Fruit fly (Drosophila melanogaster): ENCODE data around the gene CG31220.
A peak's percentile ranks its signal among the peaks of the same experiment; 100 is the strongest.

The CG31220 gene

DNA sequence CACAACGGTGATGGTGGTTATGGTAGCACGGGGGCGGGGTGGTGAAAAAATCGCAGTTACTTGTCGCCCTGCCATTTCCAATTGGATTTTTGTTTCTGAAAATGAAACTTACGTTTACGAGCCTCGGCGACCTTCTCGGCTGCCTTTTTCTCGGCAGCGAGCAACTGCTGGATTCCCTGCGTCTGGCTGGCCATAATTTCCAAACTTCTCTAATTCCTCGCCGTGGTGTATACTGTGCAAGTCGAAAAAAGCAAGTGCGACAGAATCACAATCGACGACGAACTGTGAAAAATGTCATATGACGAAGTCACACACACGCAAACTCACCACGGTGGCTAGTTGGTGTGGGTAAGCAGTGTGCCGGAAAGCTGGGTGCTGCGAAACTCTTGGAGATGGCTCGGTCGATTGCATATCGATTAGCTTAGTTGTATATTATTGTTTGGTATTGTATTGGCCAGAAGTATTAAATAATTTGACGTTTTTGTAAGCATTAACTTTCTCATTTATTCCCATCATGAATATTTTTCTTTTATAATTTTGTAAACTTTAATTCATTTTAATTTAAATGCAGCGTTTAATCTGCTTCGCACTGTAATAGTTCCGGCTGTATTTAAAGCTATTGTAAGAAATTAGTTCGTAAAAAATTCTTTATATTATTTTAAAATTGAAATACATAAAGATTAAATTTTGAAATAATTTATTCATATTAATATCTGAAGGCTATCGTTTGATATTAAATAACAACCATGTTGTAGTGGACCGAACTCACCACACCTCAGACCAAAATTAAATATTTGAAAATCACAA, 4.0 kb upstream of the CG31220 start, which contains the start of gene Vha13 (continued):
- peak; percentile 36 for TF ChIP-seq nmo (GFP tag; optimal IDR thresholded peaks at IDR 0.05)
- peak; percentile 65 for TF ChIP-seq zfh2 (GFP tag; optimal IDR thresholded peaks at IDR 0.05)
- TF ChIP-seq CG12744 (GFP tag; optimal IDR thresholded peaks at IDR 0.05) = no peak
- TF ChIP-seq GATAe (GFP tag; conservative IDR thresholded peaks at IDR 0.05) = no peak
- no peak for TF ChIP-seq Sry-β (GFP tag; optimal IDR thresholded peaks at IDR 0.05)
- no peak for TF ChIP-seq sima (GFP tag; optimal IDR thresholded peaks at IDR 0.05)
- peak; percentile 50 for TF ChIP-seq ind (GFP tag; optimal IDR thresholded peaks at IDR 0.05)
- TF ChIP-seq ash1 (GFP tag; optimal IDR thresholded peaks at IDR 0.05) = no peak
- peak; percentile 27; the same call in 2 of the 3 replicates for TF ChIP-seq vnd (GFP tag; IDR thresholded peaks at IDR 0.05; ENCODE audit: partially characterized antibody)
- TF ChIP-seq ase (GFP tag; IDR thresholded peaks at IDR 0.05) = 0 out of 3 replicates have a peak, but pooled peaks have one; percentile 36
- TF ChIP-seq phol (tag; optimal IDR thresholded peaks at IDR 0.05) = peak; percentile 29
- no peak for TF ChIP-seq luna (GFP tag; optimal IDR thresholded peaks at IDR 0.05)
- TF ChIP-seq hkb (optimal IDR thresholded peaks at IDR 0.05) = no peak
- no peak; the same call in 1 of the 2 replicates for TF ChIP-seq hkb (GFP tag; IDR thresholded peaks at IDR 0.05)
- peak; percentile 57 for TF ChIP-seq her (GFP tag; optimal IDR thresholded peaks at IDR 0.05)
- TF ChIP-seq cg (GFP tag; optimal IDR thresholded peaks at IDR 0.05) = peak; percentile 69
- TF ChIP-seq gem (tag; optimal IDR thresholded peaks at IDR 0.05) = peak; percentile 51
- peak; percentile 83 for TF ChIP-seq CG11456 (GFP tag; IDR thresholded peaks at IDR 0.05)
- TF ChIP-seq NC2α (GFP tag; optimal IDR thresholded peaks at IDR 0.05) = no peak
- TF ChIP-seq jigr1 (GFP tag; IDR thresholded peaks at IDR 0.05) = 0 out of 3 replicates have a peak, but pooled peaks have one; percentile 29
- TF ChIP-seq Ssrp (tag; optimal IDR thresholded peaks at IDR 0.05) = no peak
- peak; percentile 36 for TF ChIP-seq CG15514 (GFP tag; optimal IDR thresholded peaks at IDR 0.05)
- TF ChIP-seq CG1647 (GFP tag; optimal IDR thresholded peaks at IDR 0.05) = peak; percentile 39
- no peak for TF ChIP-seq CG8290 (GFP tag; optimal IDR thresholded peaks at IDR 0.05)
- TF ChIP-seq CG8290 (tag; optimal IDR thresholded peaks at IDR 0.05) = peak in 1 of 2 experiments; percentile 87
- no peak for TF ChIP-seq gsb-n (tag; optimal IDR thresholded peaks at IDR 0.05)
- TF ChIP-seq Vsx1 (GFP tag; optimal IDR thresholded peaks at IDR 0.05) = no peak
- TF ChIP-seq E2f1 (GFP tag; IDR thresholded peaks at IDR 0.05) = peak; percentile 36; the same call in 1 of the 2 replicates
- TF ChIP-seq crp (GFP tag; optimal IDR thresholded peaks at IDR 0.05) = peak in 1 of 2 experiments; percentile 56
- TF ChIP-seq cad (GFP tag; optimal IDR thresholded peaks at IDR 0.05) = no peak
- no peak for TF ChIP-seq CG10321 (GFP tag; IDR thresholded peaks at IDR 0.05)
- TF ChIP-seq CG5180 (GFP tag; optimal IDR thresholded peaks at IDR 0.05) = no peak
- no peak for TF ChIP-seq Blimp-1 (GFP tag; optimal IDR thresholded peaks at IDR 0.05)
- peak; percentile 16 for TF ChIP-seq CG7786 (GFP tag; optimal IDR thresholded peaks at IDR 0.05)
- TF ChIP-seq bsh (GFP tag; optimal IDR thresholded peaks at IDR 0.05) = peak in 1 of 2 experiments; percentile 30
- peak; percentile 65 for TF ChIP-seq CG3847 (GFP tag; IDR thresholded peaks at IDR 0.05)
- TF ChIP-seq CG12219 (GFP tag; optimal IDR thresholded peaks at IDR 0.05) = peak; percentile 12
- peak; percentile 34; the same call in 1 of the 2 replicates for TF ChIP-seq esg (GFP tag; conservative IDR thresholded peaks at IDR 0.05)
- TF ChIP-seq CG4707 (GFP tag; optimal IDR thresholded peaks at IDR 0.05) = no peak
- TF ChIP-seq CG6683 (GFP tag; optimal IDR thresholded peaks at IDR 0.05) = peak; percentile 31
- TF ChIP-seq CG34224 (GFP tag; IDR thresholded peaks at IDR 0.05; ENCODE audit: partially characterized antibody) = peak; percentile 36; the same call in 1 of the 3 replicates
- peak; percentile 36 for TF ChIP-seq CG12391 (tag; optimal IDR thresholded peaks at IDR 0.05)
- TF ChIP-seq CG7357 (GFP tag; IDR thresholded peaks at IDR 0.05) = 0 out of 3 replicates have a peak, but pooled peaks have one; percentile 26
- peak; percentile 82 for TF ChIP-seq crol (GFP tag; IDR thresholded peaks at IDR 0.05)
- TF ChIP-seq ems (GFP tag; optimal IDR thresholded peaks at IDR 0.05) = no peak
- TF ChIP-seq CG10979 (tag; optimal IDR thresholded peaks at IDR 0.05) = no peak
- TF ChIP-seq CG4360 (GFP tag; IDR thresholded peaks at IDR 0.05) = no peak
- TF ChIP-seq pfk (GFP tag; optimal IDR thresholded peaks at IDR 0.05) = peak; percentile 43
